Fruit fly (Drosophila melanogaster): ENCODE data around the gene Dnaaf5.

Gene Dnaaf5

dm6 chr3R:14391281-14391680, 29.7 kb upstream of the Dnaaf5 start (continued):
- TF ChIP-seq BtbVII (GFP tag; optimal IDR thresholded peaks at IDR 0.05) (peak; percentile 72), CG10462 (GFP tag; optimal IDR thresholded peaks at IDR 0.05) (peak; percentile 20), bigmax (GFP tag; optimal IDR thresholded peaks at IDR 0.05) (peak; percentile 51), Hmx (GFP tag; optimal IDR thresholded peaks at IDR 0.05) (no peak), CG2202 (tag; optimal IDR thresholded peaks at IDR 0.05) (no peak), scrt (GFP tag; optimal IDR thresholded peaks at IDR 0.05) (peak; percentile 62), CG6272 (GFP tag; IDR thresholded peaks at IDR 0.05) (peak; percentile 45; the same call in 1 of the 2 replicates), Ada2b (GFP tag; IDR thresholded peaks at IDR 0.05) (peak; percentile 82), unpg (GFP tag; optimal IDR thresholded peaks at IDR 0.05) (peak; percentile 64), vnd (GFP tag; IDR thresholded peaks at IDR 0.05; ENCODE audit: partially characterized antibody) (no peak), dm (GFP tag; optimal IDR thresholded peaks at IDR 0.05) (peak; percentile 8), Aef1 (GFP tag; IDR thresholded peaks at IDR 0.05) (peak; percentile 91), CG11723 (GFP tag; optimal IDR thresholded peaks at IDR 0.05) (peak; percentile 8), CG6683 (GFP tag; optimal IDR thresholded peaks at IDR 0.05) (peak; percentile 37), CG16813 (GFP tag; IDR thresholded peaks at IDR 0.05; ENCODE audit: partially characterized antibody) (no peak; the same call in 2 of the 3 replicates), Vsx1 (GFP tag; optimal IDR thresholded peaks at IDR 0.05) (peak; percentile 29), btn (GFP tag; optimal IDR thresholded peaks at IDR 0.05) (peak; percentile 54), CG3838 (GFP tag; optimal IDR thresholded peaks at IDR 0.05) (no peak), pho (GFP tag; optimal IDR thresholded peaks at IDR 0.05) (peak; percentile 43), C15 (GFP tag; IDR thresholded peaks at IDR 0.05) (peak; percentile 72; the same call in 2 of the 3 replicates), grn (GFP tag; optimal IDR thresholded peaks at IDR 0.05) (no peak), B-H2 (GFP tag; optimal IDR thresholded peaks at IDR 0.05) (peak; percentile 20), CG32772 (GFP tag; IDR thresholded peaks at IDR 0.05) (peak; percentile 93), CG5953 (GFP tag; IDR thresholded peaks at IDR 0.05) (peak; percentile 84), eyg (GFP tag; optimal IDR thresholded peaks at IDR 0.05) (no peak), Fer1 (GFP tag; optimal IDR thresholded peaks at IDR 0.05) (peak; percentile 85), fd64A (GFP tag; optimal IDR thresholded peaks at IDR 0.05) (peak; percentile 41), exex (tag; optimal IDR thresholded peaks at IDR 0.05) (no peak), br (optimal IDR thresholded peaks at IDR 0.05) (no peak), CG11085 (GFP tag; IDR thresholded peaks at IDR 0.05) (peak; percentile 89), CG31388 (GFP tag; optimal IDR thresholded peaks at IDR 0.05) (peak; percentile 75), CG7786 (GFP tag; optimal IDR thresholded peaks at IDR 0.05) (peak; percentile 34), GATAe (GFP tag; conservative IDR thresholded peaks at IDR 0.05) (no peak), slp2 (GFP tag; optimal IDR thresholded peaks at IDR 0.05) (peak; percentile 62), CG10959 (GFP tag; IDR thresholded peaks at IDR 0.05) (peak; percentile 89), Stat92E (GFP tag; optimal IDR thresholded peaks at IDR 0.05) (peak in 1 of 3 experiments; percentile 1), CG13287 (GFP tag; IDR thresholded peaks at IDR 0.05; ENCODE audit: partially characterized antibody) (peak; percentile 34; the same call in 1 of the 2 replicates), gce (GFP tag; IDR thresholded peaks at IDR 0.05) (peak; percentile 75; the same call in 2 of the 3 replicates), so (GFP tag; IDR thresholded peaks at IDR 0.05) (no peak), tll (GFP tag; optimal IDR thresholded peaks at IDR 0.05) (no peak), Hr78 (GFP tag; optimal IDR thresholded peaks at IDR 0.05) (no peak), pros (GFP tag; optimal IDR thresholded peaks at IDR 0.05) (no peak), CG10654 (GFP tag; optimal IDR thresholded peaks at IDR 0.05) (peak; percentile 87), CG10366 (GFP tag; IDR thresholded peaks at IDR 0.05) (peak; percentile 86), CG3163 (GFP tag; optimal IDR thresholded peaks at IDR 0.05) (peak; percentile 26), E2f2 (GFP tag; IDR thresholded peaks at IDR 0.05) (peak; percentile 60), slbo (GFP tag; IDR thresholded peaks at IDR 0.05) (peak; percentile 96), CkIIα-i1 (GFP tag; IDR thresholded peaks at IDR 0.05) (no peak), Tbp (GFP tag; optimal IDR thresholded peaks at IDR 0.05) (no peak), zen (tag; optimal IDR thresholded peaks at IDR 0.05) (peak; percentile 87), emc (GFP tag; optimal IDR thresholded peaks at IDR 0.05) (peak; percentile 44)
